Worm (Caenorhabditis elegans) whole organism, young adult: ENCODE data around the gene srh-218.

ENCODE experiments used
- B0261.1 ChIP-seq: sonication (generic microtip); optimal IDR thresholded peaks from 2 replicates; lab custom pipeline; 2016; ENCODE audit warnings: mild to moderate bottlenecking, missing genetic modification characterization, moderate library complexity, missing compliant biosample characterization
- nfya-2 ChIP-seq: fragments of 200-800 bp; sonication (Bioruptor generic); IDR thresholded peaks from 2 replicates; pipeline ENCODE4 v1.3.6; 2022; ENCODE audit warnings: missing genetic modification reagents, missing genetic modification characterization, missing compliant biosample characterization
- ztf-18 ChIP-seq: sonication (generic microtip); optimal IDR thresholded peaks from 2 replicates; lab custom pipeline; 2016; ENCODE audit warnings: missing genotype, mild to moderate bottlenecking, missing genetic modification characterization, missing compliant biosample characterization

ce11 chrV:15503603-15504002 lies 9.8 kb downstream of the srh-218 start:
- TF ChIP-seq nfya-2 (GFP tag; lab: Robert Waterston, UW) (no peak), B0261.1 (tag; lab: Kevin White, UChicago) (no peak), ztf-18 (tag; lab: Kevin White, UChicago) (no peak)
